Worm (Caenorhabditis elegans): Measurements from ENCODE around the gene mrpl-28.

Gene mrpl-28

ce11 chrII:133548-134275, 22.1 kb downstream of the mrpl-28 start, which contains the start of gene cwn-1:
Gene cwn-1 (minus strand): TSS chrII:133598.
- TF ChIP-seq tra-1 (GFP tag; IDR thresholded peaks at IDR 0.05), result no peak
- TF ChIP-seq madf-9 (GFP tag; conservative IDR thresholded peaks at IDR 0.05), result no peak
- TF ChIP-seq daf-19 (GFP tag; conservative IDR thresholded peaks at IDR 0.05), result no peak
- TF ChIP-seq nhr-111 (GFP tag; optimal IDR thresholded peaks at IDR 0.05), result no peak
- no peak for TF ChIP-seq fos-1 (tag; optimal IDR thresholded peaks at IDR 0.05)
- no peak for TF ChIP-seq ZK337.2 (GFP tag; IDR thresholded peaks at IDR 0.05)
- no peak for TF ChIP-seq D1046.2 (GFP tag; IDR thresholded peaks at IDR 0.05)
- TF ChIP-seq Y48G9A.11 (GFP tag; IDR thresholded peaks at IDR 0.05), result no peak
- no peak for TF ChIP-seq ceh-32 (tag; optimal IDR thresholded peaks at IDR 0.05; ENCODE audit: poor library complexity)
- no peak for TF ChIP-seq set-16 (GFP tag; IDR thresholded peaks at IDR 0.05)
- TF ChIP-seq F37D6.2 (tag; optimal IDR thresholded peaks at IDR 0.05), result no peak
- TF ChIP-seq nhr-42 (GFP tag; IDR thresholded peaks at IDR 0.05), result no peak
- no peak for TF ChIP-seq ceh-82 (tag; optimal IDR thresholded peaks at IDR 0.05)
- TF ChIP-seq mxl-2 (GFP tag; conservative IDR thresholded peaks at IDR 0.05), result no peak
- no peak for TF ChIP-seq mdt-29 (GFP tag; IDR thresholded peaks at IDR 0.05)
- no peak for TF ChIP-seq egl-27 (tag; optimal IDR thresholded peaks at IDR 0.05)
- no peak for TF ChIP-seq arid-1 (GFP tag; conservative IDR thresholded peaks at IDR 0.05)

- TF ChIP-seq unc-39 (tag; optimal IDR thresholded peaks at IDR 0.05) (no peak), vab-7 (GFP tag; IDR thresholded peaks at IDR 0.05) (no peak), zag-1 (tag; optimal IDR thresholded peaks at IDR 0.05) (no peak), tra-1 (GFP tag; IDR thresholded peaks at IDR 0.05) (no peak), aly-2 (tag; optimal IDR thresholded peaks at IDR 0.05) (no peak), nhr-6 (tag; optimal IDR thresholded peaks at IDR 0.05) (no peak), fos-1 (tag; optimal IDR thresholded peaks at IDR 0.05) (no peak), set-16 (GFP tag; IDR thresholded peaks at IDR 0.05) (no peak), pha-4 (GFP tag; IDR thresholded peaks at IDR 0.05) (no peak), pha-4 (tag; optimal IDR thresholded peaks at IDR 0.05) (no peak), madf-5 (GFP tag; IDR thresholded peaks at IDR 0.05) (no peak)
These were observed 26.0 kb downstream of the mrpl-28 start for ce11 chrII:129770-130169.

DNA sequence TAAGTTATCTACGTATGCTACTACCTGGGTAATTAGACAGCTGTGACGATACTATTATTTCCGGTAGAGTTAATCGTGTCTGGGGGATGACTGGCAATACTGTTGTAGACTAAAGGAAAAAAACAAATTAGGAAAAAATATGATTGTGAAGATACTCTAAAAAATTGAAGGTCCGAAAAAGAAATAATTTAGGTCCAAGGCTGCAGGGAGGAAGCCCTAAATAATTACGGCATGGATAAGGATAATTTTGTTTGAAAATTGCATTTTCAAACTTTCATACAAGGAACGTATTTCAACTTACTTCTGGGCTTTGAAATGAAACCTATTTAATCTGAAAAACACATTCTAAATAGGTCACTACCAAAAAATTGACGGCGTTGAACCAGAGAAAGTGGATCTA, 26.9 kb downstream of the mrpl-28 start, which contains the start of gene srd-3:
Gene srd-3 (minus strand): TSS at position 101 of the 400 bp plus-strand sequence.
- no peak for TF ChIP-seq daf-8 (GFP tag; IDR thresholded peaks at IDR 0.05)
- no peak for TF ChIP-seq ZK546.5 (tag; optimal IDR thresholded peaks at IDR 0.05)
- no peak for TF ChIP-seq tra-1 (GFP tag; IDR thresholded peaks at IDR 0.05)
- no peak for TF ChIP-seq set-16 (GFP tag; IDR thresholded peaks at IDR 0.05)
- no peak for TF ChIP-seq snpc-4 (tag; optimal IDR thresholded peaks at IDR 0.05)
- no peak for TF ChIP-seq ceh-44 (GFP tag; IDR thresholded peaks at IDR 0.05)
- TF ChIP-seq spr-3 (GFP tag; optimal IDR thresholded peaks at IDR 0.05), result no peak
- TF ChIP-seq ceh-62 (tag; optimal IDR thresholded peaks at IDR 0.05), result no peak
- TF ChIP-seq lin-15B (tag; optimal IDR thresholded peaks at IDR 0.05), result no peak
- no peak for TF ChIP-seq snpc-1.2 (GFP tag; IDR thresholded peaks at IDR 0.05)
- TF ChIP-seq ceh-32 (tag; optimal IDR thresholded peaks at IDR 0.05; ENCODE audit: poor library complexity), result no peak
- no peak for TF ChIP-seq dpl-1 (GFP tag; optimal IDR thresholded peaks at IDR 0.05)
- no peak for TF ChIP-seq hmg-1.1 (GFP tag; IDR thresholded peaks at IDR 0.05)
- no peak for TF ChIP-seq unc-62 (GFP tag; optimal IDR thresholded peaks at IDR 0.05 in 1 of 2)
- TF ChIP-seq unc-62 (tag; optimal IDR thresholded peaks at IDR 0.05), result no peak
- no peak for TF ChIP-seq nhr-41 (GFP tag; IDR thresholded peaks at IDR 0.05)
- no peak for TF ChIP-seq spr-1 (tag; optimal IDR thresholded peaks at IDR 0.05)
- no peak for TF ChIP-seq aly-2 (tag; optimal IDR thresholded peaks at IDR 0.05)
- no peak for TF ChIP-seq mep-1 (tag; optimal IDR thresholded peaks at IDR 0.05)
- TF ChIP-seq nhr-237 (tag; optimal IDR thresholded peaks at IDR 0.05), result no peak
- TF ChIP-seq lim-7 (GFP tag; IDR thresholded peaks at IDR 0.05), result no peak
